Worm (Caenorhabditis elegans): ENCODE data around the gene C09B8.8.

ce11 chrX:6010573-6010972 lies 4.7 kb upstream of the C09B8.8 start, which contains the start of gene C09B8.3:
- no peak for TF ChIP-seq F52B5.7 (tag; optimal IDR thresholded peaks at IDR 0.05)
- TF ChIP-seq D2030.7 (GFP tag; IDR thresholded peaks at IDR 0.05) = no peak
- TF ChIP-seq nfya-1 (tag; optimal IDR thresholded peaks at IDR 0.05; ENCODE audit: borderline replicate concordance, insufficient read depth) = no peak
- no peak for TF ChIP-seq hmg-1.2 (GFP tag; IDR thresholded peaks at IDR 0.05)
- TF ChIP-seq tlf-1 (GFP tag; optimal IDR thresholded peaks at IDR 0.05) = no peak
- no peak for TF ChIP-seq ama-1 (optimal IDR thresholded peaks at IDR 0.05)
- TF ChIP-seq ama-1 (GFP tag; optimal IDR thresholded peaks at IDR 0.05) = no peak
- no peak for TF ChIP-seq unc-130 (GFP tag; optimal IDR thresholded peaks at IDR 0.05)
- no peak for TF ChIP-seq madf-8 (GFP tag; conservative IDR thresholded peaks at IDR 0.05)
- TF ChIP-seq rec-8 (tag; optimal IDR thresholded peaks at IDR 0.05) = no peak
- no peak for TF ChIP-seq xnd-1 (tag; optimal IDR thresholded peaks at IDR 0.05)
- no peak for TF ChIP-seq C17E4.6 (GFP tag; IDR thresholded peaks at IDR 0.05)
- TF ChIP-seq T26A5.8 (tag; optimal IDR thresholded peaks at IDR 0.05) = no peak
- no peak for TF ChIP-seq cebp-1 (GFP tag; IDR thresholded peaks at IDR 0.05)
- TF ChIP-seq cebp-1 (tag; optimal IDR thresholded peaks at IDR 0.05) = no peak
